Worm (Caenorhabditis elegans) whole organism, mixed stage, embryonic: ENCODE results near the gene lec-10.

Experiments used
- M03D4.4 ChIP-seq: sonication (generic microtip); optimal IDR thresholded peaks from 2 replicates; lab custom pipeline; 2017; ENCODE audit warnings: mild to moderate bottlenecking, missing genetic modification characterization, missing compliant biosample characterization
- bed-3 ChIP-seq: fragments of 200-800 bp; sonication (Bioruptor generic); optimal IDR thresholded peaks from 3 replicates; lab custom pipeline; 2018; ENCODE audit warnings: mild to moderate bottlenecking, missing genetic modification characterization, moderate library complexity, missing compliant biosample characterization
- blmp-1 ChIP-seq: fragments of 150-350 bp; optimal IDR thresholded peaks from 2 replicates; lab custom pipeline; 2014; ENCODE audit warnings: missing biosample characterization, missing genetic modification characterization
- ceh-39 ChIP-seq: fragments of 150-350 bp; optimal IDR thresholded peaks from 2 replicates; lab custom pipeline; 2014; ENCODE audit warnings: missing biosample characterization, missing genetic modification characterization
- ceh-43 ChIP-seq: fragments of 200-800 bp; sonication (Bioruptor generic); optimal IDR thresholded peaks from 2 replicates; lab custom pipeline; 2018; ENCODE audit warnings: mild to moderate bottlenecking, missing genetic modification characterization, moderate library complexity, missing compliant biosample characterization
- ceh-83 ChIP-seq: fragments of 200-800 bp; sonication (Bioruptor generic); optimal IDR thresholded peaks from 2 replicates; lab custom pipeline; 2018; ENCODE audit warnings: mild to moderate bottlenecking, missing genetic modification characterization, missing compliant biosample characterization
- ces-1 ChIP-seq: fragments of 150-350 bp; optimal IDR thresholded peaks from 2 replicates; lab custom pipeline; 2014; ENCODE audit warnings: missing biosample characterization, missing genetic modification reagents, missing genetic modification characterization
- cnd-1 ChIP-seq: fragments of 200-800 bp; sonication (Bioruptor generic); optimal IDR thresholded peaks from 2 replicates; lab custom pipeline; 2018; ENCODE audit warnings: mild to moderate bottlenecking, missing genetic modification characterization, missing compliant biosample characterization
- drap-1 ChIP-seq: fragments of 200-800 bp; sonication (Bioruptor generic); optimal IDR thresholded peaks from 3 replicates; lab custom pipeline; 2018; ENCODE audit warnings: mild to moderate bottlenecking, missing genetic modification characterization, missing compliant biosample characterization
- elt-1 ChIP-seq: sonication (generic microtip); optimal IDR thresholded peaks from 2 replicates; lab custom pipeline; 2017; ENCODE audit warnings: missing genetic modification characterization, mild to moderate bottlenecking, missing compliant biosample characterization, antibody characterized with exemption, moderate library complexity, borderline replicate concordance; ENCODE audit not compliant: insufficient read depth
- elt-3 ChIP-seq: fragments of 150-350 bp; optimal IDR thresholded peaks from 2 replicates; lab custom pipeline; 2014; ENCODE audit warnings: missing biosample characterization, missing genetic modification characterization
- flh-1 ChIP-seq: fragments of 200-800 bp; sonication (Bioruptor generic); optimal IDR thresholded peaks from 2 replicates; lab custom pipeline; 2018; ENCODE audit warnings: mild to moderate bottlenecking, missing genetic modification characterization, moderate library complexity, missing compliant biosample characterization
- ham-2 ChIP-seq: fragments of 200-800 bp; sonication (Bioruptor generic); optimal IDR thresholded peaks from 2 replicates; lab custom pipeline; 2018; ENCODE audit warnings: mild to moderate bottlenecking, missing genetic modification characterization, missing compliant biosample characterization
- hlh-1 ChIP-seq: fragments of 150-350 bp; optimal IDR thresholded peaks from 2 replicates; lab custom pipeline; 2014; ENCODE audit warnings: missing biosample characterization, missing genetic modification reagents, missing genetic modification characterization
- lin-13 ChIP-seq: fragments of 150-350 bp; optimal IDR thresholded peaks from 2 replicates; lab custom pipeline; 2014; ENCODE audit warnings: missing biosample characterization, missing genetic modification characterization
- lin-32 ChIP-seq: fragments of 200-800 bp; sonication (Bioruptor generic); optimal IDR thresholded peaks from 2 replicates; lab custom pipeline; 2018; ENCODE audit warnings: mild to moderate bottlenecking, missing genetic modification characterization, missing compliant biosample characterization
- lsy-2 ChIP-seq: fragments of 150-350 bp; optimal IDR thresholded peaks from 2 replicates; lab custom pipeline; 2014; ENCODE audit warnings: missing biosample characterization, missing genetic modification characterization
- mab-5 ChIP-seq: fragments of 150-350 bp; optimal IDR thresholded peaks from 2 replicates; lab custom pipeline; 2014; ENCODE audit warnings: missing biosample characterization, missing genetic modification characterization
- mep-1 ChIP-seq: fragments of 150-350 bp; optimal IDR thresholded peaks from 2 replicates; lab custom pipeline; 2017; ENCODE audit warnings: missing biosample characterization, missing genetic modification reagents, missing genetic modification characterization, inconsistent platforms
- mls-2 ChIP-seq: sonication (generic microtip); optimal IDR thresholded peaks from 2 replicates; lab custom pipeline; 2016; ENCODE audit warnings: mild to moderate bottlenecking, missing genetic modification characterization, moderate library complexity, missing compliant biosample characterization
- nhr-12 ChIP-seq: fragments of 150-350 bp; optimal IDR thresholded peaks from 2 replicates; lab custom pipeline; 2014; ENCODE audit warnings: missing biosample characterization, missing genetic modification characterization
- nhr-2 ChIP-seq: fragments of 150-350 bp; optimal IDR thresholded peaks from 2 replicates; lab custom pipeline; 2014; ENCODE audit warnings: missing biosample characterization, missing genetic modification characterization
- nhr-28 ChIP-seq: fragments of 150-350 bp; optimal IDR thresholded peaks from 2 replicates; lab custom pipeline; 2014; ENCODE audit warnings: missing biosample characterization, missing genetic modification characterization
- nhr-76 ChIP-seq: sonication (generic microtip); optimal IDR thresholded peaks from 2 replicates; lab custom pipeline; 2017; ENCODE audit warnings: missing biosample characterization, missing genetic modification characterization
- pha-4 ChIP-seq: fragments of 150-350 bp; optimal IDR thresholded peaks from 2 replicates; lab custom pipeline; 2018; ENCODE audit warnings: missing biosample characterization, missing genetic modification reagents, missing genetic modification characterization
- sem-2 ChIP-seq: fragments of 200-800 bp; sonication (Bioruptor generic); optimal IDR thresholded peaks from 2 replicates; lab custom pipeline; 2018; ENCODE audit warnings: mild to moderate bottlenecking, missing genetic modification characterization, missing compliant biosample characterization
- snpc-4 ChIP-seq: fragments of 150-350 bp; optimal IDR thresholded peaks from 2 replicates; lab custom pipeline; 2014; ENCODE audit warnings: missing biosample characterization, missing genetic modification characterization
- sptf-1 ChIP-seq: sonication (generic microtip); optimal IDR thresholded peaks from 2 replicates; lab custom pipeline; 2017; ENCODE audit warnings: mild to moderate bottlenecking, missing genetic modification characterization, moderate library complexity, missing compliant biosample characterization
- tbx-8 ChIP-seq: fragments of 200-800 bp; sonication (Bioruptor generic); optimal IDR thresholded peaks from 2 replicates; lab custom pipeline; 2018; ENCODE audit warnings: mild to moderate bottlenecking, missing genetic modification characterization, moderate library complexity, missing compliant biosample characterization
- unc-39 ChIP-seq: fragments of 150-350 bp; optimal IDR thresholded peaks from 2 replicates; lab custom pipeline; 2014; ENCODE audit warnings: missing biosample characterization, missing genetic modification characterization
- unc-62 ChIP-seq: fragments of 150-350 bp; optimal IDR thresholded peaks from 2 replicates; lab custom pipeline; 2014; ENCODE audit warnings: missing biosample characterization, missing genetic modification reagents, missing genetic modification characterization
- ztf-11 ChIP-seq: fragments of 150-350 bp; optimal IDR thresholded peaks from 2 replicates; lab custom pipeline; 2014; ENCODE audit warnings: missing biosample characterization, missing genetic modification characterization

Gene lec-10

ce11 chrV:6493821-6494220 lies 4.9 kb upstream of the lec-10 start, which contains the start of gene cpt-6:
cpt-6 (minus strand) TSS chrV:6493921.
- TF ChIP-seq snpc-4 (tag; lab: Kevin White, UChicago) (no peak), elt-3 (no peak), blmp-1 (tag; lab: Kevin White, UChicago) (no peak), mls-2 (tag; lab: Kevin White, UChicago) (no peak)
- TF ChIP-seq, all 35 proteins: peak for 0

ce11 chrV:6492497-6492896 lies 3.6 kb upstream of the lec-10 start:
- TF ChIP-seq sem-2 (GFP tag; lab: Kevin White, UChicago) (no peak), ceh-39 (tag; lab: Kevin White, UChicago) (no peak), lin-32 (GFP tag; lab: Kevin White, UChicago) (no peak), nhr-76 (tag; lab: Kevin White, UChicago) (no peak), elt-3 (no peak), unc-39 (tag; lab: Kevin White, UChicago) (no peak), flh-1 (GFP tag; lab: Kevin White, UChicago) (no peak), bed-3 (no peak), snpc-4 (tag; lab: Kevin White, UChicago) (no peak), lsy-2 (tag; lab: Kevin White, UChicago) (no peak), mab-5 (tag; lab: Kevin White, UChicago) (no peak), blmp-1 (tag; lab: Kevin White, UChicago) (no peak)

- TF ChIP-seq bed-3 (no peak), sptf-1 (tag; lab: Kevin White, UChicago) (peak; percentile 0)
Measured at ce11 chrV:6487878-6488277, 1.0 kb downstream of the lec-10 start.

- peak; percentile 20 for TF ChIP-seq ceh-83
- peak; percentile 23 for TF ChIP-seq sem-2 (GFP tag; lab: Kevin White, UChicago)
- TF ChIP-seq nhr-28 = no peak
- peak; percentile 47 for TF ChIP-seq nhr-2 (tag; lab: Kevin White, UChicago)
- TF ChIP-seq unc-62 (GFP tag; lab: Kevin White, UChicago) = no peak
- TF ChIP-seq mab-5 (tag; lab: Kevin White, UChicago) = no peak
- peak; percentile 10 for TF ChIP-seq pha-4 (tag; lab: Kevin White, UChicago)
- TF ChIP-seq elt-1 (tag; lab: Kevin White, UChicago) = no peak
- peak; percentile 22 for TF ChIP-seq lin-32 (GFP tag; lab: Kevin White, UChicago)
- peak; percentile 71 for TF ChIP-seq mls-2 (tag; lab: Kevin White, UChicago)
- no peak for TF ChIP-seq ceh-39 (tag; lab: Kevin White, UChicago)
- TF ChIP-seq sptf-1 (tag; lab: Kevin White, UChicago) = peak; percentile 74
- no peak for TF ChIP-seq ham-2 (GFP tag; lab: Kevin White, UChicago)
- TF ChIP-seq ceh-43 (GFP tag; lab: Kevin White, UChicago) = peak; percentile 68
- no peak for TF ChIP-seq ztf-11 (tag; lab: Kevin White, UChicago)
Measured at ce11 chrV:6485109-6485508, 3.8 kb downstream of the lec-10 start.

- TF ChIP-seq nhr-12 (tag; lab: Kevin White, UChicago) = no peak
- no peak for TF ChIP-seq M03D4.4 (tag; lab: Kevin White, UChicago)
- TF ChIP-seq mab-5 (tag; lab: Kevin White, UChicago) = no peak
- no peak for TF ChIP-seq drap-1
- TF ChIP-seq unc-39 (tag; lab: Kevin White, UChicago) = no peak
- no peak for TF ChIP-seq ham-2 (GFP tag; lab: Kevin White, UChicago)
- TF ChIP-seq ceh-83 = no peak
- TF ChIP-seq sptf-1 (tag; lab: Kevin White, UChicago) = no peak
- TF ChIP-seq sem-2 (GFP tag; lab: Kevin White, UChicago) = no peak
- no peak for TF ChIP-seq ces-1 (GFP tag; lab: Kevin White, UChicago)
- TF ChIP-seq mls-2 (tag; lab: Kevin White, UChicago) = no peak
- no peak for TF ChIP-seq tbx-8
- no peak for TF ChIP-seq hlh-1
- TF ChIP-seq nhr-28 = no peak
- no peak for TF ChIP-seq bed-3
- no peak for TF ChIP-seq lin-13
- TF ChIP-seq, all 35 proteins: peak for 0
Measured at ce11 chrV:6476026-6476425, 12.9 kb downstream of the lec-10 start.

ce11 chrV:6471208-6471607 lies 17.7 kb downstream of the lec-10 start:
- TF ChIP-seq ceh-39 (tag; lab: Kevin White, UChicago) (no peak), nhr-12 (tag; lab: Kevin White, UChicago) (no peak), ceh-83 (no peak), unc-62 (GFP tag; lab: Kevin White, UChicago) (no peak), cnd-1 (tag; lab: Kevin White, UChicago) (no peak), elt-1 (tag; lab: Kevin White, UChicago) (peak; percentile 55), hlh-1 (no peak), ces-1 (GFP tag; lab: Kevin White, UChicago) (peak; percentile 18), mep-1 (tag; lab: Kevin White, UChicago) (no peak), ztf-11 (tag; lab: Kevin White, UChicago) (no peak), drap-1 (no peak), blmp-1 (tag; lab: Kevin White, UChicago) (no peak), lin-32 (GFP tag; lab: Kevin White, UChicago) (no peak), lsy-2 (tag; lab: Kevin White, UChicago) (no peak)
